Worm (Caenorhabditis elegans) whole organism, L1 larva: ENCODE data around the gene T01D3.3.

Experiments
- C16A3.4 ChIP-seq: fragments of 150-350 bp; optimal IDR thresholded peaks from 2 replicates; lab custom pipeline; 2014; ENCODE audit warnings: missing biosample characterization, missing genetic modification characterization
- C34B4.2 ChIP-seq: sonication (generic microtip); optimal IDR thresholded peaks from 2 replicates; lab custom pipeline; 2017; ENCODE audit warnings: mild to moderate bottlenecking, missing genetic modification characterization, missing compliant biosample characterization
- F16B12.6 ChIP-seq: fragments of 150-350 bp; optimal IDR thresholded peaks from 2 replicates; lab custom pipeline; 2014; ENCODE audit warnings: missing biosample characterization, missing genetic modification characterization
- aha-1 ChIP-seq: fragments of 150-350 bp; optimal IDR thresholded peaks from 2 replicates; lab custom pipeline; 2014; ENCODE audit warnings: missing biosample characterization, missing genetic modification characterization
- aly-2 ChIP-seq: fragments of 150-350 bp; optimal IDR thresholded peaks from 2 replicates; lab custom pipeline; 2014; ENCODE audit warnings: missing biosample characterization, missing genetic modification characterization
- blmp-1 ChIP-seq: fragments of 150-350 bp; optimal IDR thresholded peaks from 2 replicates; lab custom pipeline; 2014; ENCODE audit warnings: missing biosample characterization, missing genetic modification characterization
- ceh-90 ChIP-seq: sonication (generic microtip); optimal IDR thresholded peaks from 2 replicates; lab custom pipeline; 2016; ENCODE audit warnings: missing genetic modification characterization, missing compliant biosample characterization
- dpl-1 ChIP-seq, 3 experiments: fragments of 150-350 bp in 2 of 3; sonication (generic microtip) in 1 of 3; optimal IDR thresholded peaks; 2 replicates each; lab custom pipeline; 2014 to 2017; ENCODE audit warnings: missing biosample characterization in 3 of 3, missing genetic modification characterization in 3 of 3, missing genetic modification reagents in 3 of 3
- efl-1 ChIP-seq, 4 experiments: fragments of 150-350 bp; optimal IDR thresholded peaks in 3 of 4; peaks in 1 of 4; 1 replicate in 1 of 4; 2 replicates in 3 of 4; lab custom pipeline; 2014; ENCODE audit warnings: missing biosample characterization in 2 of 4, missing genetic modification characterization in 2 of 4, missing genetic modification reagents in 2 of 4
- egl-13 ChIP-seq: sonication (generic microtip); optimal IDR thresholded peaks from 2 replicates; lab custom pipeline; 2016; ENCODE audit warnings: missing genotype, missing genetic modification reagents, missing genetic modification characterization, missing compliant biosample characterization
- elt-2 ChIP-seq: sonication (generic microtip); optimal IDR thresholded peaks from 2 replicates; lab custom pipeline; 2016; ENCODE audit warnings: missing genetic modification characterization, mild to moderate bottlenecking, inconsistent platforms, missing compliant biosample characterization, missing genetic modification reagents
- fkh-4 ChIP-seq: sonication (generic microtip); optimal IDR thresholded peaks from 2 replicates; lab custom pipeline; 2016; ENCODE audit warnings: missing compliant biosample characterization, missing genetic modification characterization, borderline replicate concordance
- fkh-8 ChIP-seq: sonication (generic microtip); optimal IDR thresholded peaks from 2 replicates; lab custom pipeline; 2016; ENCODE audit warnings: mild to moderate bottlenecking, missing genetic modification characterization, missing compliant biosample characterization
- grh-1 ChIP-seq: fragments of 200-800 bp; sonication (Bioruptor generic); IDR thresholded peaks from 2 replicates; pipeline ENCODE4 v1.3.6; 2022; ENCODE audit warnings: missing genetic modification reagents, missing genetic modification characterization, missing compliant biosample characterization
- hlh-17 ChIP-seq: fragments of 200-800 bp; sonication (Bioruptor generic); optimal IDR thresholded peaks from 2 replicates; lab custom pipeline; 2018; ENCODE audit warnings: missing genetic modification characterization, mild to moderate bottlenecking, missing compliant biosample characterization, moderate library complexity, borderline replicate concordance
- irx-1 ChIP-seq: sonication (generic microtip); optimal IDR thresholded peaks from 2 replicates; lab custom pipeline; 2016; ENCODE audit warnings: missing genetic modification characterization, missing compliant biosample characterization
- jun-1 ChIP-seq: fragments of 150-350 bp; optimal IDR thresholded peaks from 2 replicates; lab custom pipeline; 2014; ENCODE audit warnings: missing biosample characterization, missing genetic modification reagents, missing genetic modification characterization
- lin-13 ChIP-seq: fragments of 150-350 bp; optimal IDR thresholded peaks from 2 replicates; lab custom pipeline; 2014; ENCODE audit warnings: missing biosample characterization, missing genetic modification reagents, missing genetic modification characterization
- lin-14 ChIP-seq: fragments of 200-800 bp; sonication (Bioruptor generic); optimal IDR thresholded peaks from 2 replicates; lab custom pipeline; 2018; ENCODE audit warnings: mild to moderate bottlenecking, missing genetic modification characterization, moderate library complexity, missing compliant biosample characterization
- lsy-2 ChIP-seq, 2 experiments: fragments of 150-350 bp; optimal IDR thresholded peaks; 2 replicates each; lab custom pipeline; 2014; ENCODE audit warnings: missing biosample characterization in 2 of 2, missing genetic modification characterization in 2 of 2
- mab-9 ChIP-seq: fragments of 200-800 bp; sonication (Bioruptor generic); IDR thresholded peaks from 2 replicates; pipeline ENCODE4 v1.3.6; 2022; ENCODE audit warnings: missing genetic modification reagents, missing genetic modification characterization, missing compliant biosample characterization
- nhr-11 ChIP-seq: fragments of 150-350 bp; optimal IDR thresholded peaks from 2 replicates; lab custom pipeline; 2014; ENCODE audit warnings: missing biosample characterization, missing genetic modification characterization
- nhr-20 ChIP-seq: sonication (generic microtip); optimal IDR thresholded peaks from 2 replicates; lab custom pipeline; 2016; ENCODE audit warnings: mild to moderate bottlenecking, missing genetic modification characterization, missing compliant biosample characterization
- nhr-28 ChIP-seq: fragments of 150-350 bp; optimal IDR thresholded peaks from 2 replicates; lab custom pipeline; 2014; ENCODE audit warnings: missing biosample characterization, missing genetic modification characterization
- sup-37 ChIP-seq: fragments of 200-800 bp; sonication (Bioruptor generic); optimal IDR thresholded peaks from 2 replicates; lab custom pipeline; 2018; ENCODE audit warnings: mild to moderate bottlenecking, missing genetic modification characterization, missing compliant biosample characterization
- swsn-7 ChIP-seq: sonication (generic microtip); optimal IDR thresholded peaks from 2 replicates; lab custom pipeline; 2016; ENCODE audit warnings: missing genetic modification characterization, missing compliant biosample characterization
- tbx-2 ChIP-seq: sonication (generic microtip); optimal IDR thresholded peaks from 2 replicates; lab custom pipeline; 2016; ENCODE audit warnings: missing genetic modification characterization, missing compliant biosample characterization
- tlp-1 ChIP-seq: fragments of 150-350 bp; optimal IDR thresholded peaks from 2 replicates; lab custom pipeline; 2014; ENCODE audit warnings: missing biosample characterization, missing genetic modification characterization
- unc-130 ChIP-seq: fragments of 150-350 bp; optimal IDR thresholded peaks from 2 replicates; lab custom pipeline; 2017; ENCODE audit warnings: missing biosample characterization, missing genetic modification characterization, inconsistent platforms
- unc-30 ChIP-seq: sonication (generic microtip); optimal IDR thresholded peaks from 2 replicates; lab custom pipeline; 2017; ENCODE audit warnings: missing biosample characterization, missing genetic modification characterization
- unc-62 ChIP-seq: fragments of 150-350 bp; optimal IDR thresholded peaks from 2 replicates; lab custom pipeline; 2014; ENCODE audit warnings: missing biosample characterization, missing genetic modification reagents, missing genetic modification characterization
- ztf-11 ChIP-seq, 2 experiments: sonication (generic microtip); optimal IDR thresholded peaks; 2 replicates each; lab custom pipeline; 2016 to 2017; ENCODE audit warnings: missing genetic modification characterization in 2 of 2, missing biosample characterization in 1 of 2, missing compliant biosample characterization in 1 of 2

T01D3.3 gene

ce11 chrV:13681445-13681844, 22.6 kb upstream of the T01D3.3 start (continued):
- no peak for TF ChIP-seq nhr-28
- TF ChIP-seq ceh-90 (tag; lab: Kevin White, UChicago), result no peak
- no peak for TF ChIP-seq C34B4.2 (tag; lab: Kevin White, UChicago)
- TF ChIP-seq egl-13, result no peak
- no peak for TF ChIP-seq efl-1 (optimal IDR thresholded peaks at IDR 0.05; lab: Kevin White, UChicago)
- peak in 1 of 2 experiments; percentile 78 for TF ChIP-seq efl-1 (GFP tag; optimal IDR thresholded peaks at IDR 0.05 in 1 of 2; lab: Kevin White, UChicago)

ce11 chrV:13686513-13686912, 17.6 kb upstream of the T01D3.3 start:
- TF ChIP-seq swsn-7, result no peak
- peak; percentile 51 for TF ChIP-seq lin-14

DNA sequence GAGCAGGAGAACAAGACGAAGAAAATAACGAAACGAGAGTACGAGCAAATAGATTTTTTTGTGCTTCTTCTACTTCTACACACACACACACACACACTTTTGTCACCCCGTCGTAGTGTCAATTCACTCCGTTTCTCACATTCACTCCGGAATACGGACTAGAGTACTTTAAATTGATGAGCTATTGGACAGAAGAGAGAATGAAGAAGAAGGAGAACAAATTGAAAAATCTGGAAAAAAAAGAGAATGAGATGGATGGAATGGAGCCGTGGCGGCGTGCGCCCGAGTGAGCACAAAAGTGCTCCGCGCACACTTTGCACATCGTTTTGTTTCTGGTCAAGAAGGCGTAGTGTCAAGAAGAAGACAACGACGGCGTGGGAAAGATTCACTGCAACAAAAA, 16.6 kb upstream of the T01D3.3 start:
- TF ChIP-seq unc-30 (tag; lab: Kevin White, UChicago) (no peak), aha-1 (tag; lab: Kevin White, UChicago) (no peak), ceh-90 (tag; lab: Kevin White, UChicago) (no peak), nhr-11 (no peak), ztf-11 (tag; optimal IDR thresholded peaks at IDR 0.05; lab: Kevin White, UChicago) (no peak), nhr-20 (tag; lab: Kevin White, UChicago) (no peak), lin-13 (GFP tag; lab: Kevin White, UChicago) (no peak)

ce11 chrV:13689592-13689991, 14.5 kb upstream of the T01D3.3 start, which contains the start of gene T01D3.1:
Gene T01D3.1, plus strand, starts transcription at chrV:13689892.
- no peak for TF ChIP-seq tlp-1
- no peak for TF ChIP-seq fkh-4 (tag; lab: Kevin White, UChicago)
- no peak for TF ChIP-seq fkh-8 (tag; lab: Kevin White, UChicago)
- no peak for TF ChIP-seq aly-2 (tag; lab: Kevin White, UChicago)
- no peak for TF ChIP-seq dpl-1 (GFP tag; optimal IDR thresholded peaks at IDR 0.05; lab: Kevin White, UChicago)
- TF ChIP-seq tbx-2 (tag; lab: Kevin White, UChicago), result no peak
- no peak for TF ChIP-seq elt-2 (tag; lab: Kevin White, UChicago)
- no peak for TF ChIP-seq F16B12.6 (tag; lab: Kevin White, UChicago)
- TF ChIP-seq blmp-1 (tag; lab: Kevin White, UChicago), result no peak
- TF ChIP-seq ztf-11 (tag; optimal IDR thresholded peaks at IDR 0.05; lab: Kevin White, UChicago), result no peak
- no peak for TF ChIP-seq unc-62
- no peak for TF ChIP-seq jun-1 (tag; lab: Kevin White, UChicago)
- TF ChIP-seq unc-130 (tag; lab: Kevin White, UChicago), result no peak
- TF ChIP-seq mab-9 (GFP tag; lab: Robert Waterston, UW), result no peak
- TF ChIP-seq sup-37, result no peak
- TF ChIP-seq, all 84 proteins: peak for 0

ce11 chrV:13690276-13690675, 13.8 kb upstream of the T01D3.3 start:
- no peak for TF ChIP-seq unc-130 (tag; lab: Kevin White, UChicago)
- peak; percentile 8 for TF ChIP-seq lin-14

- no peak for TF ChIP-seq elt-2 (tag; lab: Kevin White, UChicago)
- no peak for TF ChIP-seq efl-1 (optimal IDR thresholded peaks at IDR 0.05; lab: Kevin White, UChicago)
- TF ChIP-seq efl-1 (GFP tag; optimal IDR thresholded peaks at IDR 0.05 in 1 of 2; lab: Kevin White, UChicago), result peak in 1 of 2 experiments; percentile 91
These were observed 10.0 kb upstream of the T01D3.3 start for ce11 chrV:13694103-13694502.

- TF ChIP-seq nhr-28 (no peak), ztf-11 (tag; optimal IDR thresholded peaks at IDR 0.05; lab: Kevin White, UChicago) (no peak), aly-2 (tag; lab: Kevin White, UChicago) (no peak), nhr-11 (no peak), C16A3.4 (no peak), lsy-2 (tag; optimal IDR thresholded peaks at IDR 0.05; lab: Kevin White, UChicago) (no peak), tlp-1 (no peak), irx-1 (tag; lab: Kevin White, UChicago) (no peak), hlh-17 (no peak), fkh-4 (tag; lab: Kevin White, UChicago) (no peak), C34B4.2 (tag; lab: Kevin White, UChicago) (no peak), grh-1 (GFP tag; lab: Robert Waterston, UW) (no peak), efl-1 (optimal IDR thresholded peaks at IDR 0.05; lab: Kevin White, UChicago) (no peak), efl-1 (GFP tag; optimal IDR thresholded peaks at IDR 0.05 in 1 of 2; lab: Kevin White, UChicago) (no peak)
These were observed 3.2 kb downstream of the T01D3.3 start, which contains the start of gene hlh-34 for ce11 chrV:13707295-13707694. Gene hlh-34, minus strand, starts transcription at chrV:13707395.
